Worm (Caenorhabditis elegans): Measurements from ENCODE around the gene bud-13.

- TF ChIP-seq ztf-4 (tag; optimal IDR thresholded peaks at IDR 0.05) (no peak), egl-27 (tag; optimal IDR thresholded peaks at IDR 0.05) (no peak), nhr-237 (tag; optimal IDR thresholded peaks at IDR 0.05) (no peak), mab-5 (tag; optimal IDR thresholded peaks at IDR 0.05) (no peak), nhr-12 (tag; optimal IDR thresholded peaks at IDR 0.05) (no peak), unc-39 (tag; optimal IDR thresholded peaks at IDR 0.05) (no peak), unc-62 (GFP tag; optimal IDR thresholded peaks at IDR 0.05) (no peak), zag-1 (tag; optimal IDR thresholded peaks at IDR 0.05) (no peak), fos-1 (tag; optimal IDR thresholded peaks at IDR 0.05) (no peak), R02D3.7 (tag; optimal IDR thresholded peaks at IDR 0.05) (no peak)
These were observed 43.6 kb downstream of the bud-13 start, which contains the start of gene ZK637.12 for ce11 chrIII:8923937-8924336.

Data from whole organism, L2 larva.